Worm (Caenorhabditis elegans) whole organism, L2 larva: ENCODE results near the gene spp-27.

Experiments
- C34F6.9 ChIP-seq: fragments of 150-350 bp; optimal IDR thresholded peaks from 2 replicates; lab custom pipeline; 2014; ENCODE audit warnings: missing biosample characterization, missing genetic modification characterization
- F13H6.1 ChIP-seq: sonication (generic microtip); optimal IDR thresholded peaks from 2 replicates; lab custom pipeline; 2016; ENCODE audit warnings: missing genetic modification characterization, missing compliant biosample characterization
- Y55F3AM.14 ChIP-seq: fragments of 200-800 bp; sonication (Bioruptor generic); optimal IDR thresholded peaks from 2 replicates; lab custom pipeline; 2018; ENCODE audit warnings: mild to moderate bottlenecking, missing genetic modification characterization, missing compliant biosample characterization
- ZK546.5 ChIP-seq: sonication (generic microtip); optimal IDR thresholded peaks from 2 replicates; lab custom pipeline; 2017; ENCODE audit warnings: missing biosample characterization, missing genetic modification characterization
- alr-1 ChIP-seq: fragments of 150-350 bp; optimal IDR thresholded peaks from 2 replicates; lab custom pipeline; 2014; ENCODE audit warnings: missing biosample characterization, missing genetic modification characterization
- ama-1 ChIP-seq: fragments of 150-350 bp; optimal IDR thresholded peaks from 2 replicates; lab custom pipeline; 2018; ENCODE audit warnings: inconsistent platforms
- blmp-1 ChIP-seq: sonication (generic microtip); optimal IDR thresholded peaks from 2 replicates; lab custom pipeline; 2017; ENCODE audit warnings: missing genetic modification characterization, mild to moderate bottlenecking, missing compliant biosample characterization, antibody characterized with exemption, moderate library complexity; ENCODE audit not compliant: insufficient read depth
- crh-2 ChIP-seq: sonication (generic microtip); optimal IDR thresholded peaks from 2 replicates; lab custom pipeline; 2017; ENCODE audit warnings: missing biosample characterization, missing genetic modification characterization
- elt-3 ChIP-seq: sonication (generic microtip); optimal IDR thresholded peaks from 2 replicates; lab custom pipeline; 2017; ENCODE audit warnings: missing biosample characterization, missing genetic modification characterization
- fos-1 ChIP-seq: fragments of 150-350 bp; optimal IDR thresholded peaks from 2 replicates; lab custom pipeline; 2014; ENCODE audit warnings: missing biosample characterization, missing genetic modification characterization
- lin-11 ChIP-seq: fragments of 150-350 bp; sonication (generic microtip); optimal IDR thresholded peaks from 2 replicates; lab custom pipeline; 2014; ENCODE audit warnings: missing biosample characterization, missing genetic modification characterization, inconsistent platforms, mixed read lengths
- lin-13 ChIP-seq: fragments of 150-350 bp; optimal IDR thresholded peaks from 2 replicates; lab custom pipeline; 2014; ENCODE audit warnings: missing biosample characterization, missing genetic modification reagents, missing genetic modification characterization
- lin-39 ChIP-seq: fragments of 150-350 bp; optimal IDR thresholded peaks from 2 replicates; lab custom pipeline; 2014; ENCODE audit warnings: missing biosample characterization, missing genetic modification reagents, missing genetic modification characterization
- lsy-2 ChIP-seq, 2 experiments: fragments of 150-350 bp in 1 of 2; sonication (generic microtip) in 1 of 2; optimal IDR thresholded peaks; 2 replicates each; lab custom pipeline; 2014 to 2017; ENCODE audit warnings: missing biosample characterization in 2 of 2, missing genetic modification characterization in 2 of 2
- mbf-1 ChIP-seq: sonication (generic microtip); optimal IDR thresholded peaks from 2 replicates; lab custom pipeline; 2017; ENCODE audit warnings: missing biosample characterization, missing genetic modification characterization
- mdl-1 ChIP-seq, 2 experiments: fragments of 150-350 bp in 1 of 2; sonication (generic microtip) in 1 of 2; optimal IDR thresholded peaks; 2 replicates each; lab custom pipeline; 2017; ENCODE audit warnings: missing biosample characterization in 2 of 2, missing genetic modification characterization in 2 of 2
- nhr-10 ChIP-seq: sonication (generic microtip); optimal IDR thresholded peaks from 2 replicates; lab custom pipeline; 2017; ENCODE audit warnings: missing biosample characterization, missing genetic modification characterization
- nhr-11 ChIP-seq: fragments of 150-350 bp; optimal IDR thresholded peaks from 2 replicates; lab custom pipeline; 2014; ENCODE audit warnings: missing biosample characterization, missing genetic modification characterization
- nhr-129 ChIP-seq: fragments of 150-350 bp; optimal IDR thresholded peaks from 2 replicates; lab custom pipeline; 2014; ENCODE audit warnings: missing biosample characterization, missing genetic modification characterization
- nhr-21 ChIP-seq: fragments of 150-350 bp; optimal IDR thresholded peaks from 2 replicates; lab custom pipeline; 2014; ENCODE audit warnings: missing biosample characterization, missing genetic modification characterization
- nhr-23 ChIP-seq: fragments of 150-350 bp; optimal IDR thresholded peaks from 2 replicates; lab custom pipeline; 2014; ENCODE audit warnings: missing biosample characterization, missing genetic modification reagents, missing genetic modification characterization
- nhr-237 ChIP-seq: fragments of 150-350 bp; optimal IDR thresholded peaks from 2 replicates; lab custom pipeline; 2014; ENCODE audit warnings: missing biosample characterization, missing genetic modification characterization
- nhr-25 ChIP-seq: fragments of 150-350 bp; sonication (generic microtip); optimal IDR thresholded peaks from 3 replicates; lab custom pipeline; 2014; ENCODE audit warnings: missing biosample characterization, missing genetic modification characterization
- nhr-6 ChIP-seq: fragments of 150-350 bp; optimal IDR thresholded peaks from 2 replicates; lab custom pipeline; 2014; ENCODE audit warnings: missing biosample characterization, missing genetic modification characterization
- nhr-77 ChIP-seq: fragments of 150-350 bp; optimal IDR thresholded peaks from 2 replicates; lab custom pipeline; 2014; ENCODE audit warnings: missing biosample characterization, missing genetic modification characterization
- sem-4 ChIP-seq: fragments of 150-350 bp; optimal IDR thresholded peaks from 2 replicates; lab custom pipeline; 2014; ENCODE audit warnings: missing biosample characterization, missing genetic modification reagents, missing genetic modification characterization
- sma-3 ChIP-seq: sonication (generic microtip); optimal IDR thresholded peaks from 2 replicates; lab custom pipeline; 2016; ENCODE audit warnings: missing genetic modification reagents, missing genetic modification characterization, missing compliant biosample characterization
- sma-9 ChIP-seq, 2 experiments: fragments of 150-350 bp in 1 of 2; sonication (generic microtip) in 1 of 2; optimal IDR thresholded peaks; 2 replicates each; lab custom pipeline; 2014 to 2016; ENCODE audit warnings: missing genetic modification characterization in 2 of 2, mild to moderate bottlenecking in 1 of 2, missing biosample characterization in 1 of 2, missing compliant biosample characterization in 1 of 2, missing genetic modification reagents in 1 of 2, moderate library complexity in 1 of 2
- snpc-4 ChIP-seq: fragments of 150-350 bp; optimal IDR thresholded peaks from 2 replicates; lab custom pipeline; 2014; ENCODE audit warnings: missing biosample characterization, missing genetic modification characterization
- unc-39 ChIP-seq: fragments of 150-350 bp; optimal IDR thresholded peaks from 2 replicates; lab custom pipeline; 2014; ENCODE audit warnings: missing biosample characterization, missing genetic modification characterization
- unc-55 ChIP-seq: fragments of 150-350 bp; sonication (generic microtip); optimal IDR thresholded peaks from 3 replicates; lab custom pipeline; 2014; ENCODE audit warnings: missing biosample characterization, missing genetic modification reagents, missing genetic modification characterization
- unc-62 ChIP-seq: fragments of 150-350 bp; optimal IDR thresholded peaks from 2 replicates; lab custom pipeline; 2014; ENCODE audit warnings: missing biosample characterization, missing genetic modification reagents, missing genetic modification characterization
- zag-1 ChIP-seq: fragments of 150-350 bp; optimal IDR thresholded peaks from 2 replicates; lab custom pipeline; 2014; ENCODE audit warnings: missing biosample characterization, missing genetic modification characterization
- ztf-1 ChIP-seq: fragments of 200-800 bp; sonication (Bioruptor generic); conservative IDR thresholded peaks from 2 replicates; pipeline ENCODE4 v1.3.6; 2022; ENCODE audit warnings: missing genetic modification characterization, missing compliant biosample characterization
- ztf-11 ChIP-seq: sonication (generic microtip); optimal IDR thresholded peaks from 2 replicates; lab custom pipeline; 2017; ENCODE audit warnings: missing biosample characterization, missing genetic modification characterization

spp-27 gene

ce11 chrV:6518225-6518396 lies 38.8 kb downstream of the spp-27 start, which contains the start of gene F46E10.3:
Gene F46E10.3, plus strand, starts transcription at chrV:6518297.
- TF ChIP-seq alr-1 (tag; lab: Kevin White, UChicago) (no peak), lsy-2 (tag; optimal IDR thresholded peaks at IDR 0.05; lab: Kevin White, UChicago) (no peak), ama-1 (no peak), nhr-25 (tag; lab: Kevin White, UChicago) (no peak), sma-3 (GFP tag; lab: Kevin White, UChicago) (no peak), zag-1 (tag; lab: Kevin White, UChicago) (no peak), nhr-11 (tag; lab: Kevin White, UChicago) (no peak), sma-9 (GFP tag; optimal IDR thresholded peaks at IDR 0.05; lab: Kevin White, UChicago) (no peak), sma-9 (tag; optimal IDR thresholded peaks at IDR 0.05; lab: Kevin White, UChicago) (no peak), unc-39 (tag; lab: Kevin White, UChicago) (no peak)

ce11 chrV:6517305-6518224 lies 39.4 kb downstream of the spp-27 start:
- TF ChIP-seq ztf-11 (tag; lab: Kevin White, UChicago), result no peak
- no peak for TF ChIP-seq zag-1 (tag; lab: Kevin White, UChicago)
- no peak for TF ChIP-seq snpc-4 (tag; lab: Kevin White, UChicago)
- TF ChIP-seq C34F6.9, result peak; percentile 71
- peak; percentile 86 for TF ChIP-seq nhr-129 (tag; lab: Kevin White, UChicago)
- TF ChIP-seq Y55F3AM.14, result peak; percentile 30
- no peak for TF ChIP-seq mbf-1 (tag; lab: Kevin White, UChicago)
- TF ChIP-seq sma-9 (GFP tag; optimal IDR thresholded peaks at IDR 0.05; lab: Kevin White, UChicago), result peak; percentile 89
- TF ChIP-seq sma-9 (tag; optimal IDR thresholded peaks at IDR 0.05; lab: Kevin White, UChicago), result no peak
- no peak for TF ChIP-seq elt-3 (tag; lab: Kevin White, UChicago)
- peak; percentile 16 for TF ChIP-seq ama-1
- TF ChIP-seq ZK546.5 (tag; lab: Kevin White, UChicago), result no peak
- peak; percentile 75 for TF ChIP-seq fos-1 (tag; lab: Kevin White, UChicago)
- peak; percentile 32 for TF ChIP-seq nhr-6
- TF ChIP-seq nhr-23, result no peak
- no peak for TF ChIP-seq nhr-10
- TF ChIP-seq lin-39 (tag; lab: Kevin White, UChicago), result no peak
- peak in 1 of 2 experiments; percentile 50 for TF ChIP-seq mdl-1 (tag; optimal IDR thresholded peaks at IDR 0.05; lab: Kevin White, UChicago)
- TF ChIP-seq nhr-11 (tag; lab: Kevin White, UChicago), result no peak
- TF ChIP-seq sma-3 (GFP tag; lab: Kevin White, UChicago), result peak; percentile 32
- peak; percentile 45 for TF ChIP-seq sem-4 (tag; lab: Kevin White, UChicago)
- peak in 1 of 2 experiments; percentile 46 for TF ChIP-seq lsy-2 (tag; optimal IDR thresholded peaks at IDR 0.05; lab: Kevin White, UChicago)
- no peak for TF ChIP-seq alr-1 (tag; lab: Kevin White, UChicago)
- TF ChIP-seq blmp-1 (tag; lab: Kevin White, UChicago), result peak; percentile 96
- TF ChIP-seq crh-2 (tag; lab: Kevin White, UChicago), result peak; percentile 81
- peak; percentile 60 for TF ChIP-seq F13H6.1 (tag; lab: Kevin White, UChicago)
- TF ChIP-seq nhr-237 (tag; lab: Kevin White, UChicago), result no peak
- peak; percentile 72 for TF ChIP-seq nhr-21
- TF ChIP-seq lin-13 (GFP tag; lab: Kevin White, UChicago), result no peak
- TF ChIP-seq nhr-25 (tag; lab: Kevin White, UChicago), result peak; percentile 74
- no peak for TF ChIP-seq unc-62 (GFP tag; lab: Kevin White, UChicago)
- TF ChIP-seq ztf-1 (GFP tag; lab: Robert Waterston, UW), result no peak
- TF ChIP-seq lin-11 (tag; lab: Kevin White, UChicago), result no peak

- TF ChIP-seq nhr-77 (tag; lab: Kevin White, UChicago) (no peak), lsy-2 (tag; optimal IDR thresholded peaks at IDR 0.05; lab: Kevin White, UChicago) (no peak), sma-9 (GFP tag; optimal IDR thresholded peaks at IDR 0.05; lab: Kevin White, UChicago) (peak; percentile 10), sma-9 (tag; optimal IDR thresholded peaks at IDR 0.05; lab: Kevin White, UChicago) (no peak), unc-55 (GFP tag; lab: Kevin White, UChicago) (peak; percentile 67), nhr-11 (tag; lab: Kevin White, UChicago) (no peak)
Measured at ce11 chrV:6516491-6517304, 40.2 kb downstream of the spp-27 start, which contains the start of gene mdh-1. Gene mdh-1, minus strand, starts transcription at chrV:6516526.
